Worm (Caenorhabditis elegans) whole organism, L4/young adult: ENCODE measurements around the gene F47B7.5.

Experiments
- W03F9.2 ChIP-seq: fragments of 150-350 bp; optimal IDR thresholded peaks from 2 replicates; lab custom pipeline; 2014; ENCODE audit warnings: missing biosample characterization, missing genetic modification characterization
- dao-5 ChIP-seq: sonication (generic microtip); optimal IDR thresholded peaks from 2 replicates; lab custom pipeline; 2016; ENCODE audit warnings: missing genotype, missing genetic modification characterization, moderate library complexity, missing compliant biosample characterization
- him-1 ChIP-seq: sonication (generic microtip); optimal IDR thresholded peaks from 2 replicates; lab custom pipeline; 2016; ENCODE audit warnings: missing genotype, missing genetic modification reagents, missing genetic modification characterization, missing compliant biosample characterization

ce11 chrX:3803314-3803713 lies 34.7 kb upstream of the F47B7.5 start, which contains the start of gene F35A5.8:
- TF ChIP-seq him-1 (peak; percentile 20), dao-5 (tag; lab: Kevin White, UChicago) (no peak), W03F9.2 (tag; lab: Kevin White, UChicago) (peak; percentile 52)
